Fruit fly (Drosophila melanogaster): Measurements from ENCODE around the gene Nubp1.

DNA sequence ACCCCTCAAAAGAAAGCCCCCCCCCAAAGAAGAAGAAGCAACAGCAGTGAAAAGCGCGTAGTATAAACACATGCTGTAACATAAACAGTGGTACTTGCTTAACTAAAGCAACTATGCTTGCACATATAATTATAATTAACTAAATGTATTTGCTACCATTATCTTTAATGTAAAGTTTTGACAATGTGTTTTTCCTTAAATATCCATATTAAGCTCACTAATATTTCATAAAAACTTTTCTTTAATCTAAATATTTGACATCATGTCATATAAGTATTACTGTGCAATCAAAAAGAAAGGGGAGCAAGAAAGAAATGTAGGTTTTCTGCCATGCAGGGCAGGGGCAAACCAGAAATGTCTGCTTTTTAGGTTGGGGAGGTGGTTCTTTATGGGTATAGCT lies 15.6 kb upstream of the Nubp1 start:
- TF ChIP-seq psq (optimal IDR thresholded peaks at IDR 0.05) (no peak), Myc (optimal IDR thresholded peaks at IDR 0.05) (no peak), insv (optimal IDR thresholded peaks at IDR 0.05) (no peak), h (optimal IDR thresholded peaks at IDR 0.05) (no peak), Sin3A (optimal IDR thresholded peaks at IDR 0.05) (no peak)
